Worm (Caenorhabditis elegans) whole organism, L4 larva: Measurements from ENCODE around the gene Y43F8C.23.

Experiments
- F49E8.2 ChIP-seq: sonication (generic microtip); optimal IDR thresholded peaks from 2 replicates; lab custom pipeline; 2016; ENCODE audit warnings: missing compliant biosample characterization, mild to moderate bottlenecking, missing genetic modification characterization, borderline replicate concordance
- T20F7.1 ChIP-seq: fragments of 200-800 bp; sonication (Bioruptor generic); optimal IDR thresholded peaks from 2 replicates; lab custom pipeline; 2018; ENCODE audit warnings: mild to moderate bottlenecking, missing genetic modification characterization, missing compliant biosample characterization
- ama-1 ChIP-seq: fragments of 150-350 bp; optimal IDR thresholded peaks from 2 replicates; lab custom pipeline; 2014; ENCODE audit warnings: inconsistent platforms, mixed read lengths
- ceh-82 ChIP-seq: sonication (generic microtip); optimal IDR thresholded peaks from 2 replicates; lab custom pipeline; 2017; ENCODE audit warnings: missing biosample characterization, missing genetic modification characterization
- ces-1 ChIP-seq: fragments of 150-350 bp; sonication (generic microtip); optimal IDR thresholded peaks from 4 replicates; lab custom pipeline; 2014; ENCODE audit warnings: missing biosample characterization, missing genetic modification reagents, missing genetic modification characterization
- dpl-1 ChIP-seq: fragments of 150-350 bp; optimal IDR thresholded peaks from 2 replicates; lab custom pipeline; 2014; ENCODE audit warnings: missing biosample characterization, missing genetic modification reagents, missing genetic modification characterization
- lin-15B ChIP-seq: fragments of 150-350 bp; sonication (generic microtip); optimal IDR thresholded peaks from 3 replicates; lab custom pipeline; 2014; ENCODE audit warnings: missing biosample characterization, missing genetic modification characterization
- lin-39 ChIP-seq: fragments of 150-350 bp; optimal IDR thresholded peaks from 2 replicates; lab custom pipeline; 2014; ENCODE audit warnings: missing biosample characterization, missing genetic modification reagents, missing genetic modification characterization
- lsy-2 ChIP-seq, 2 experiments: fragments of 150-350 bp in 1 of 2; sonication (generic microtip) in 1 of 2; optimal IDR thresholded peaks; 2 replicates each; lab custom pipeline; 2014 to 2017; ENCODE audit warnings: missing biosample characterization in 2 of 2, missing genetic modification characterization in 2 of 2
- nhr-25 ChIP-seq: sonication (generic microtip); optimal IDR thresholded peaks from 2 replicates; lab custom pipeline; 2017; ENCODE audit warnings: missing genetic modification characterization, mild to moderate bottlenecking, missing compliant biosample characterization, antibody characterized with exemption, moderate library complexity, borderline replicate concordance; ENCODE audit not compliant: insufficient read depth
- nhr-28 ChIP-seq: fragments of 150-350 bp; optimal IDR thresholded peaks from 2 replicates; lab custom pipeline; 2014; ENCODE audit warnings: missing biosample characterization, missing genetic modification characterization
- nhr-77 ChIP-seq: fragments of 150-350 bp; optimal IDR thresholded peaks from 2 replicates; lab custom pipeline; 2014; ENCODE audit warnings: missing biosample characterization, missing genetic modification characterization
- unc-62 ChIP-seq, 3 experiments: fragments of 150-350 bp in 1 of 3; sonication (generic microtip); optimal IDR thresholded peaks in 2 of 3; peaks in 1 of 3; 1 replicate in 1 of 3; 2 replicates in 2 of 3; lab custom pipeline; 2014 to 2017; ENCODE audit warnings: missing biosample characterization in 3 of 3, missing genetic modification characterization in 3 of 3, missing genetic modification reagents in 3 of 3, missing genotype in 1 of 3

- no peak for TF ChIP-seq ama-1 (lab: Kevin White, UChicago)
- TF ChIP-seq lin-39, result no peak
- TF ChIP-seq F49E8.2 (tag; lab: Kevin White, UChicago), result no peak
- no peak for TF ChIP-seq unc-62 (GFP tag; optimal IDR thresholded peaks at IDR 0.05 in 1 of 2; lab: Kevin White, UChicago)
- no peak for TF ChIP-seq unc-62 (tag; optimal IDR thresholded peaks at IDR 0.05; lab: Kevin White, UChicago)
- TF ChIP-seq dpl-1, result no peak
- no peak for TF ChIP-seq nhr-28 (tag; lab: Kevin White, UChicago)
- TF ChIP-seq ceh-82, result no peak
- TF ChIP-seq lin-15B, result no peak
- TF ChIP-seq lsy-2 (tag; optimal IDR thresholded peaks at IDR 0.05; lab: Kevin White, UChicago), result no peak
- TF ChIP-seq nhr-77 (tag; lab: Kevin White, UChicago), result no peak
- no peak for TF ChIP-seq nhr-25 (tag; lab: Kevin White, UChicago)
- TF ChIP-seq ces-1 (GFP tag; lab: Kevin White, UChicago), result no peak
- TF ChIP-seq T20F7.1, result no peak
Measured at ce11 chrV:19743305-19743704, 31.8 kb upstream of the Y43F8C.23 start, which contains the start of gene W04E12.4.
